Worm (Caenorhabditis elegans) whole organism, L4 larva: ENCODE measurements around the gene aakg-5.

ENCODE experiments used
- F26F4.8 ChIP-seq: fragments of 200-800 bp; sonication (Bioruptor generic); conservative IDR thresholded peaks from 2 replicates; pipeline ENCODE4 v1.3.6; 2022; ENCODE audit warnings: missing genetic modification characterization, missing compliant biosample characterization
- dmd-8 ChIP-seq: fragments of 200-800 bp; sonication (Bioruptor generic); IDR thresholded peaks from 2 replicates; pipeline ENCODE4 v1.3.6; 2022; ENCODE audit warnings: missing genetic modification characterization, missing compliant biosample characterization
- lin-15B ChIP-seq: fragments of 150-350 bp; sonication (generic microtip); optimal IDR thresholded peaks from 3 replicates; lab custom pipeline; 2014; ENCODE audit warnings: missing biosample characterization, missing genetic modification characterization
- lin-39 ChIP-seq: fragments of 150-350 bp; optimal IDR thresholded peaks from 2 replicates; lab custom pipeline; 2014; ENCODE audit warnings: missing biosample characterization, missing genetic modification reagents, missing genetic modification characterization
- nhr-237 ChIP-seq: sonication (generic microtip); optimal IDR thresholded peaks from 2 replicates; lab custom pipeline; 2017; ENCODE audit warnings: missing biosample characterization, missing genetic modification characterization
- nhr-48 ChIP-seq: sonication (generic microtip); optimal IDR thresholded peaks from 2 replicates; lab custom pipeline; 2016; ENCODE audit warnings: mild to moderate bottlenecking, missing genetic modification characterization, missing compliant biosample characterization

DNA sequence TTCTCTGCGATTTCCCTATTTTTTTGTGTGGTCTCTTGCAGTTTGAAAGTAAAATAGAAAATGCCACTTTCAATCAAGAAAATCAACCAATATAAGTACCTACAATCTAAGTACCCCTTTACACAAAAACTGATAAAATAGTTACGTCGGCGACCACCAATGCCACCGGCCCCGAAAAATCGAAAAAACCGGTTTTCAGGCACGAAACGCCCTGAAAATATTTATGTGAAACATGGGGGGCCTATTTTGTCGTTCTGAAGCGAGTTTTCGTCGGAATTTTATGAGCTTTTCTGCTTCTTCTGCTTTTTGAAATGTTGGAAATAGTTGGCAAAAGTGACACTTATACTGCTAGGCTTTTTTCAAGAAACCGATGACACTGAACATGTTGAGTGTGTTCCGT is 13.7 kb upstream of the aakg-5 start:
- no peak for TF ChIP-seq lin-39 (tag; lab: Kevin White, UChicago)
- TF ChIP-seq nhr-48 (tag; lab: Kevin White, UChicago) = no peak
- no peak for TF ChIP-seq lin-15B (tag; lab: Kevin White, UChicago)
- TF ChIP-seq nhr-237 (tag; lab: Kevin White, UChicago) = no peak
- no peak for TF ChIP-seq F26F4.8
- TF ChIP-seq dmd-8 = no peak
